Fruit fly (Drosophila melanogaster): ENCODE data around the gene H.

- TF ChIP-seq CG8301 (tag; optimal IDR thresholded peaks at IDR 0.05): no peak
- no peak for TF ChIP-seq EcR (GFP tag; optimal IDR thresholded peaks at IDR 0.05)
- no peak for TF ChIP-seq Ets98B (GFP tag; IDR thresholded peaks at IDR 0.05)
- TF ChIP-seq CG14655 (GFP tag; optimal IDR thresholded peaks at IDR 0.05): no peak
- no peak for TF ChIP-seq CG10348 (GFP tag; IDR thresholded peaks at IDR 0.05)
- TF ChIP-seq Snoo (tag; optimal IDR thresholded peaks at IDR 0.05): no peak
- TF ChIP-seq CG17806 (tag; optimal IDR thresholded peaks at IDR 0.05): no peak
- no peak for TF ChIP-seq rn (GFP tag; IDR thresholded peaks at IDR 0.05)
- TF ChIP-seq D1 (tag; optimal IDR thresholded peaks at IDR 0.05): no peak
- TF ChIP-seq gl (tag; optimal IDR thresholded peaks at IDR 0.05): no peak
- TF ChIP-seq Pif1A (GFP tag; optimal IDR thresholded peaks at IDR 0.05): no peak
- no peak for TF ChIP-seq Pif1B (GFP tag; optimal IDR thresholded peaks at IDR 0.05)
Observed at dm6 chr3R:20573326-20573725, 48.4 kb upstream of the H start.

All from whole organism, pupa.